Worm (Caenorhabditis elegans): ENCODE measurements around the gene mth-1.
A peak's percentile ranks its signal among the peaks of the same experiment; 100 is the strongest.

Gene mth-1

ce11 chrII:4203729-4204184 lies at the start of gene mth-1:
mth-1 (minus strand) TSS chrII:4203779.
- TF ChIP-seq lin-39 (tag; optimal IDR thresholded peaks at IDR 0.05) (no peak), fos-1 (tag; optimal IDR thresholded peaks at IDR 0.05) (peak; percentile 68)

- no peak for TF ChIP-seq crh-2 (tag; optimal IDR thresholded peaks at IDR 0.05)
- no peak for TF ChIP-seq aly-2 (tag; optimal IDR thresholded peaks at IDR 0.05)
- TF ChIP-seq nhr-11 (tag; optimal IDR thresholded peaks at IDR 0.05) = no peak
- TF ChIP-seq sma-9 (GFP tag; optimal IDR thresholded peaks at IDR 0.05) = no peak
- no peak for TF ChIP-seq sma-9 (tag; optimal IDR thresholded peaks at IDR 0.05)
- no peak for TF ChIP-seq gmeb-1 (tag; optimal IDR thresholded peaks at IDR 0.05)
Measured at ce11 chrII:4246897-4247296, 43.3 kb upstream of the mth-1 start, which contains the start of gene gpa-11. gpa-11 (plus strand) TSS chrII:4247197.

- TF ChIP-seq zag-1 (tag; optimal IDR thresholded peaks at IDR 0.05) (no peak), ceh-16 (tag; optimal IDR thresholded peaks at IDR 0.05) (no peak), ZK546.5 (tag; optimal IDR thresholded peaks at IDR 0.05) (no peak), sma-3 (GFP tag; optimal IDR thresholded peaks at IDR 0.05) (no peak), R02D3.7 (tag; optimal IDR thresholded peaks at IDR 0.05) (no peak), lsy-2 (tag; optimal IDR thresholded peaks at IDR 0.05) (no peak), nhr-25 (tag; optimal IDR thresholded peaks at IDR 0.05) (no peak), nhr-10 (tag; optimal IDR thresholded peaks at IDR 0.05) (no peak), sma-9 (GFP tag; optimal IDR thresholded peaks at IDR 0.05) (no peak), sma-9 (tag; optimal IDR thresholded peaks at IDR 0.05) (no peak), unc-55 (GFP tag; optimal IDR thresholded peaks at IDR 0.05) (no peak), dmd-4 (tag; optimal IDR thresholded peaks at IDR 0.05) (no peak), peb-1 (tag; optimal IDR thresholded peaks at IDR 0.05) (no peak), C34F6.9 (tag; optimal IDR thresholded peaks at IDR 0.05) (no peak), nhr-237 (tag; optimal IDR thresholded peaks at IDR 0.05) (no peak), ztf-1 (GFP tag; conservative IDR thresholded peaks at IDR 0.05) (no peak)
Measured at ce11 chrII:4244959-4245358, 41.4 kb upstream of the mth-1 start.

ce11 chrII:4238963-4239362 lies 35.4 kb upstream of the mth-1 start:
- TF ChIP-seq unc-55 (GFP tag; optimal IDR thresholded peaks at IDR 0.05) = no peak
- TF ChIP-seq unc-39 (tag; optimal IDR thresholded peaks at IDR 0.05) = no peak
- no peak for TF ChIP-seq alr-1 (tag; optimal IDR thresholded peaks at IDR 0.05)
- TF ChIP-seq gmeb-1 (tag; optimal IDR thresholded peaks at IDR 0.05) = no peak
- TF ChIP-seq nhr-12 (tag; optimal IDR thresholded peaks at IDR 0.05) = no peak
- no peak for TF ChIP-seq unc-62 (GFP tag; optimal IDR thresholded peaks at IDR 0.05)
- TF ChIP-seq skn-1 (tag; optimal IDR thresholded peaks at IDR 0.05) = no peak
- TF ChIP-seq Y55F3AM.14 (GFP tag; optimal IDR thresholded peaks at IDR 0.05) = no peak
- no peak for TF ChIP-seq fos-1 (tag; optimal IDR thresholded peaks at IDR 0.05)
- no peak for TF ChIP-seq lin-39 (tag; optimal IDR thresholded peaks at IDR 0.05)
- TF ChIP-seq ZK546.5 (tag; optimal IDR thresholded peaks at IDR 0.05) = no peak
- no peak for TF ChIP-seq nhr-21 (tag; optimal IDR thresholded peaks at IDR 0.05)
- no peak for TF ChIP-seq lin-13 (GFP tag; optimal IDR thresholded peaks at IDR 0.05)
- no peak for TF ChIP-seq R02D3.7 (tag; optimal IDR thresholded peaks at IDR 0.05)
- TF ChIP-seq aly-2 (tag; optimal IDR thresholded peaks at IDR 0.05) = no peak
- TF ChIP-seq nhr-10 (tag; optimal IDR thresholded peaks at IDR 0.05) = no peak
- TF ChIP-seq ztf-1 (GFP tag; conservative IDR thresholded peaks at IDR 0.05) = no peak
- no peak for TF ChIP-seq egl-27 (tag; optimal IDR thresholded peaks at IDR 0.05)

DNA sequence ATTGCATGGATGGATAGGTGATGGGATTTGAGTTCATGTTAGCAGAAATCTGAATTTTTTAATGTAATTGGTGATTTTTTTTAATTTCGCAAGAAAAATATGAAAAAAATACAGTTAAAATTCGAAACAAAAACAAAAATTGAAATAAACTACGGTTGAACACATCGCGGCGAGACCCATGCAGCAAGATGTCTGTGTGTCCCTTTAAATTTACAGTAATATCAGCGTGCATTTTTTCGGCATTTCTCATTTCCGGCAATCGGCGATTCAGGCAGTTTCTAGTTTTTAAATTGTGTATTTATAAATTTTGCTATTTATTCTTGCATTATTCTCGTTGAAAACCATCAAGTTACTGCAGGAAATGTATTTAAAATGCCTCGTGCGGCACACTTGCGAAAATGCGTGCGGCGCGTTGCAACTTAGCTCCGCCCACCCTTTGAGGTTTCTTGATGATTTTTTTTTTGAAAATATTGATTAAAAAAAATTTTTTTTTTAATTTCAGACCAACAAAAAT lies 34.2 kb upstream of the mth-1 start, which contains the start of the genes fbxc-44 and C16A11.2:
fbxc-44 (minus strand) TSS at position 51 of the 514 bp plus-strand sequence.
C16A11.2 (plus strand) TSS at position 503 of the 514 bp plus-strand sequence.
- TF ChIP-seq crh-2 (tag; optimal IDR thresholded peaks at IDR 0.05) (no peak), F13H6.1 (tag; optimal IDR thresholded peaks at IDR 0.05) (peak; percentile 22), lin-11 (tag; optimal IDR thresholded peaks at IDR 0.05) (peak; percentile 18), gmeb-1 (tag; optimal IDR thresholded peaks at IDR 0.05) (peak; percentile 51), nhr-129 (tag; optimal IDR thresholded peaks at IDR 0.05) (peak; percentile 5), fos-1 (tag; optimal IDR thresholded peaks at IDR 0.05) (no peak), unc-62 (GFP tag; optimal IDR thresholded peaks at IDR 0.05) (no peak), unc-55 (GFP tag; optimal IDR thresholded peaks at IDR 0.05) (peak; percentile 45), ceh-16 (tag; optimal IDR thresholded peaks at IDR 0.05) (no peak)

Measured in whole organism, L2 larva.